Worm (Caenorhabditis elegans) whole organism, L4 larva: ENCODE measurements around the gene F23H11.4.
A peak's percentile ranks its signal among the peaks of the same experiment; 100 is the strongest.

Experiments used
- D1046.2 ChIP-seq: fragments of 200-800 bp; sonication (Bioruptor generic); IDR thresholded peaks from 2 replicates; pipeline ENCODE4 v1.3.6; 2022; ENCODE audit warnings: missing genetic modification characterization, missing compliant biosample characterization
- F10B5.3 ChIP-seq: sonication (generic microtip); optimal IDR thresholded peaks from 2 replicates; lab custom pipeline; 2016; ENCODE audit warnings: mild to moderate bottlenecking, missing genetic modification characterization, missing compliant biosample characterization
- F26F4.8 ChIP-seq: fragments of 200-800 bp; sonication (Bioruptor generic); conservative IDR thresholded peaks from 2 replicates; pipeline ENCODE4 v1.3.6; 2022; ENCODE audit warnings: missing genetic modification characterization, missing compliant biosample characterization
- F44E2.7 ChIP-seq: fragments of 200-800 bp; sonication (Bioruptor generic); IDR thresholded peaks from 2 replicates; pipeline ENCODE4 v2.1.2; 2022; ENCODE audit warnings: missing genetic modification characterization, missing compliant biosample characterization
- F49E8.2 ChIP-seq: sonication (generic microtip); optimal IDR thresholded peaks from 2 replicates; lab custom pipeline; 2016; ENCODE audit warnings: missing compliant biosample characterization, mild to moderate bottlenecking, missing genetic modification characterization, borderline replicate concordance
- T20F7.1 ChIP-seq: fragments of 200-800 bp; sonication (Bioruptor generic); optimal IDR thresholded peaks from 2 replicates; lab custom pipeline; 2018; ENCODE audit warnings: mild to moderate bottlenecking, missing genetic modification characterization, missing compliant biosample characterization
- Y105C5A.15 ChIP-seq: fragments of 200-800 bp; sonication (Bioruptor generic); IDR thresholded peaks from 2 replicates; pipeline ENCODE4 v1.3.6; 2022; ENCODE audit warnings: missing genetic modification characterization, missing compliant biosample characterization
- ZK546.5 ChIP-seq, 2 experiments: sonication (generic microtip); optimal IDR thresholded peaks; 2 replicates each; lab custom pipeline; 2017; ENCODE audit warnings: missing biosample characterization in 2 of 2, missing genetic modification characterization in 2 of 2
- aha-1 ChIP-seq: fragments of 150-350 bp; peaks from one replicate; lab custom pipeline; 2014; ENCODE audit warnings: missing biosample characterization, missing genetic modification characterization
- aly-2 ChIP-seq: sonication (generic microtip); optimal IDR thresholded peaks from 2 replicates; lab custom pipeline; 2018; ENCODE audit warnings: missing biosample characterization, missing genetic modification characterization
- ceh-20 ChIP-seq: fragments of 200-800 bp; sonication (Bioruptor generic); IDR thresholded peaks from 2 replicates; pipeline ENCODE4 v1.3.6; 2022; ENCODE audit warnings: missing genetic modification reagents, missing genetic modification characterization, missing compliant biosample characterization
- ceh-32 ChIP-seq: sonication (generic microtip); optimal IDR thresholded peaks from 2 replicates; lab custom pipeline; 2016; ENCODE audit warnings: mild to moderate bottlenecking, missing genetic modification characterization, missing compliant biosample characterization; ENCODE audit not compliant: poor library complexity
- ceh-44 ChIP-seq: fragments of 200-800 bp; sonication (Bioruptor generic); IDR thresholded peaks from 2 replicates; pipeline ENCODE4 v1.3.6; 2022; ENCODE audit warnings: missing genetic modification reagents, missing genetic modification characterization, missing compliant biosample characterization
- daf-12 ChIP-seq: fragments of 150-350 bp; optimal IDR thresholded peaks from 2 replicates; lab custom pipeline; 2014; ENCODE audit warnings: missing biosample characterization, missing genetic modification reagents, missing genetic modification characterization
- daf-16 ChIP-seq, 3 experiments: sonication (generic microtip); optimal IDR thresholded peaks; 2 replicates each; lab custom pipeline; 2016 to 2017; ENCODE audit warnings: missing genetic modification characterization in 3 of 3, missing genetic modification reagents in 3 of 3, mild to moderate bottlenecking in 2 of 3, missing compliant biosample characterization in 2 of 3, missing biosample characterization in 1 of 3, moderate library complexity in 1 of 3
- daf-19 ChIP-seq: fragments of 200-800 bp; sonication (Bioruptor generic); conservative IDR thresholded peaks from 2 replicates; pipeline ENCODE4 v1.3.6; 2022; ENCODE audit warnings: missing genetic modification characterization, missing compliant biosample characterization
- dmd-6 ChIP-seq: fragments of 200-800 bp; sonication (Bioruptor generic); IDR thresholded peaks from 2 replicates; pipeline ENCODE4 v1.3.6; 2022; ENCODE audit warnings: missing genetic modification reagents, missing genetic modification characterization, missing compliant biosample characterization
- dmd-9 ChIP-seq: fragments of 200-800 bp; sonication (Bioruptor generic); IDR thresholded peaks from 2 replicates; pipeline ENCODE4 v1.3.6; 2022; ENCODE audit warnings: missing genetic modification reagents, missing genetic modification characterization, missing compliant biosample characterization
- dve-1 ChIP-seq: sonication (generic microtip); optimal IDR thresholded peaks from 2 replicates; lab custom pipeline; 2017; ENCODE audit warnings: antibody characterized with exemption, mild to moderate bottlenecking, missing genetic modification characterization, missing compliant biosample characterization; ENCODE audit not compliant: insufficient read depth
- egl-43 ChIP-seq: fragments of 200-800 bp; sonication (Bioruptor generic); IDR thresholded peaks from 2 replicates; pipeline ENCODE4 v1.3.6; 2022; ENCODE audit warnings: missing genetic modification reagents, missing genetic modification characterization, missing compliant biosample characterization
- gei-8 ChIP-seq: fragments of 200-800 bp; sonication (Bioruptor generic); optimal IDR thresholded peaks from 2 replicates; lab custom pipeline; 2018; ENCODE audit warnings: mild to moderate bottlenecking, missing genetic modification characterization, missing compliant biosample characterization
- hif-1 ChIP-seq, 2 experiments: sonication (generic microtip); optimal IDR thresholded peaks; 2 replicates each; lab custom pipeline; 2016 to 2017; ENCODE audit warnings: missing compliant biosample characterization in 2 of 2, missing genetic modification characterization in 2 of 2, missing genetic modification reagents in 2 of 2, missing genotype in 2 of 2, mild to moderate bottlenecking in 1 of 2
- hmg-1.1 ChIP-seq: fragments of 200-800 bp; sonication (Bioruptor generic); IDR thresholded peaks from 2 replicates; pipeline ENCODE4 v1.3.6; 2022; ENCODE audit warnings: missing genetic modification reagents, missing genetic modification characterization, missing compliant biosample characterization
- jun-1 ChIP-seq: fragments of 150-350 bp; optimal IDR thresholded peaks from 2 replicates; lab custom pipeline; 2014; ENCODE audit warnings: missing biosample characterization, missing genetic modification reagents, missing genetic modification characterization
- lin-1 ChIP-seq: fragments of 200-800 bp; sonication (Bioruptor generic); IDR thresholded peaks from 2 replicates; pipeline ENCODE4 v1.3.6; 2022; ENCODE audit warnings: missing genetic modification reagents, missing genetic modification characterization, missing compliant biosample characterization
- lin-38 ChIP-seq: fragments of 200-800 bp; sonication (Bioruptor generic); IDR thresholded peaks from 2 replicates; pipeline ENCODE4 v1.3.6; 2022; ENCODE audit warnings: missing genetic modification reagents, missing genetic modification characterization, missing compliant biosample characterization
- lin-39 ChIP-seq: fragments of 150-350 bp; optimal IDR thresholded peaks from 2 replicates; lab custom pipeline; 2014; ENCODE audit warnings: missing biosample characterization, missing genetic modification reagents, missing genetic modification characterization
- lir-3 ChIP-seq: sonication (generic microtip); optimal IDR thresholded peaks from 2 replicates; lab custom pipeline; 2016; ENCODE audit warnings: mild to moderate bottlenecking, missing genetic modification characterization, missing compliant biosample characterization
- madf-5 ChIP-seq, 2 experiments: fragments of 200-800 bp; sonication (Bioruptor generic); IDR thresholded peaks; 2 replicates each; pipeline ENCODE4 v1.3.6; 2022; ENCODE audit warnings: missing compliant biosample characterization in 2 of 2, missing genetic modification characterization in 2 of 2
- mdl-1 ChIP-seq, 2 experiments: fragments of 150-350 bp in 1 of 2; sonication (generic microtip) in 1 of 2; optimal IDR thresholded peaks; 2 replicates each; lab custom pipeline; 2014 to 2017; ENCODE audit warnings: missing biosample characterization in 2 of 2, missing genetic modification characterization in 2 of 2
- mxl-3 ChIP-seq: fragments of 200-800 bp; sonication (Bioruptor generic); optimal IDR thresholded peaks from 2 replicates; lab custom pipeline; 2018; ENCODE audit warnings: mild to moderate bottlenecking, missing genetic modification characterization, missing compliant biosample characterization
- nhr-111 ChIP-seq: fragments of 200-800 bp; sonication (Bioruptor generic); optimal IDR thresholded peaks from 2 replicates; lab custom pipeline; 2018; ENCODE audit warnings: mild to moderate bottlenecking, missing genetic modification characterization, missing compliant biosample characterization
- nhr-42 ChIP-seq: fragments of 200-800 bp; sonication (Bioruptor generic); IDR thresholded peaks from 2 replicates; pipeline ENCODE4 v1.3.6; 2022; ENCODE audit warnings: missing genetic modification characterization, missing compliant biosample characterization
- nhr-6 ChIP-seq: fragments of 150-350 bp; optimal IDR thresholded peaks from 2 replicates; lab custom pipeline; 2014; ENCODE audit warnings: missing biosample characterization, missing genetic modification characterization
- pqm-1 ChIP-seq: sonication (generic microtip); optimal IDR thresholded peaks from 2 replicates; lab custom pipeline; 2017; ENCODE audit warnings: missing biosample characterization, missing genetic modification characterization
- rbr-2 ChIP-seq: sonication (generic microtip); optimal IDR thresholded peaks from 2 replicates; lab custom pipeline; 2016; ENCODE audit warnings: missing genotype, missing genetic modification characterization, missing compliant biosample characterization
- saeg-2 ChIP-seq: fragments of 200-800 bp; sonication (Bioruptor generic); IDR thresholded peaks from 2 replicates; pipeline ENCODE4 v1.3.6; 2022; ENCODE audit warnings: missing genetic modification reagents, missing genetic modification characterization, missing compliant biosample characterization
- snpc-4 ChIP-seq: fragments of 150-350 bp; optimal IDR thresholded peaks from 2 replicates; lab custom pipeline; 2014; ENCODE audit warnings: missing biosample characterization, missing genetic modification characterization
- tag-97 ChIP-seq: fragments of 200-800 bp; sonication (Bioruptor generic); IDR thresholded peaks from 2 replicates; pipeline ENCODE4 v1.3.6; 2022; ENCODE audit warnings: missing genetic modification characterization, missing compliant biosample characterization
- unc-130 ChIP-seq: sonication (generic microtip); optimal IDR thresholded peaks from 2 replicates; lab custom pipeline; 2016; ENCODE audit warnings: missing genetic modification reagents, missing genetic modification characterization, missing compliant biosample characterization
- unc-39 ChIP-seq: sonication (generic microtip); optimal IDR thresholded peaks from 2 replicates; lab custom pipeline; 2017; ENCODE audit warnings: missing biosample characterization, missing genetic modification characterization
- unc-62 ChIP-seq, 3 experiments: fragments of 150-350 bp in 1 of 3; sonication (generic microtip); optimal IDR thresholded peaks in 2 of 3; peaks in 1 of 3; 1 replicate in 1 of 3; 2 replicates in 2 of 3; lab custom pipeline; 2014 to 2017; ENCODE audit warnings: missing biosample characterization in 3 of 3, missing genetic modification characterization in 3 of 3, missing genetic modification reagents in 3 of 3, missing genotype in 1 of 3
- vab-7 ChIP-seq: fragments of 200-800 bp; sonication (Bioruptor generic); IDR thresholded peaks from 2 replicates; pipeline ENCODE4 v1.3.6; 2022; ENCODE audit warnings: missing genetic modification reagents, missing genetic modification characterization, missing compliant biosample characterization
- zag-1 ChIP-seq: fragments of 150-350 bp; optimal IDR thresholded peaks from 2 replicates; lab custom pipeline; 2014; ENCODE audit warnings: missing biosample characterization, missing genetic modification characterization
- ztf-11 ChIP-seq: fragments of 150-350 bp; optimal IDR thresholded peaks from 2 replicates; lab custom pipeline; 2014; ENCODE audit warnings: missing biosample characterization, missing genetic modification characterization

Gene F23H11.4

ce11 chrIII:879634-880033 is 27.7 kb downstream of the F23H11.4 start, which contains the start of the genes T24C4.5 and ucr-2.3:
Gene T24C4.5 (minus strand): TSS chrIII:879734.
Gene ucr-2.3 (plus strand): TSS chrIII:879860.
- TF ChIP-seq F10B5.3 (tag; lab: Kevin White, UChicago) (no peak), Y105C5A.15 (no peak), ZK546.5 (tag; optimal IDR thresholded peaks at IDR 0.05; lab: Kevin White, UChicago) (no peak), T20F7.1 (no peak), zag-1 (no peak), vab-7 (no peak), hmg-1.1 (GFP tag; lab: Robert Waterston, UW) (no peak), dve-1 (no peak), daf-16 (GFP tag; optimal IDR thresholded peaks at IDR 0.05; lab: Kevin White, UChicago) (no peak), daf-16 (tag; optimal IDR thresholded peaks at IDR 0.05; lab: Kevin White, UChicago) (no peak), daf-12 (tag; lab: Kevin White, UChicago) (no peak), nhr-111 (GFP tag; lab: Kevin White, UChicago) (no peak), nhr-6 (no peak), dmd-9 (GFP tag; lab: Robert Waterston, UW) (no peak), hif-1 (tag; optimal IDR thresholded peaks at IDR 0.05; lab: Kevin White, UChicago) (no peak), snpc-4 (tag; lab: Kevin White, UChicago) (no peak), saeg-2 (GFP tag; lab: Robert Waterston, UW) (no peak), ceh-44 (no peak), unc-62 (GFP tag; optimal IDR thresholded peaks at IDR 0.05 in 1 of 2; lab: Kevin White, UChicago) (no peak), unc-62 (tag; optimal IDR thresholded peaks at IDR 0.05; lab: Kevin White, UChicago) (no peak), lin-38 (GFP tag; lab: Robert Waterston, UW) (no peak), lin-1 (GFP tag; lab: Robert Waterston, UW) (no peak)

- peak; percentile 54 for TF ChIP-seq nhr-6
- peak; percentile 35; the same call in 1 of the 2 replicates for TF ChIP-seq dmd-6 (GFP tag; lab: Robert Waterston, UW)
- TF ChIP-seq daf-19 = no peak
- peak; percentile 49 for TF ChIP-seq pqm-1 (tag; lab: Kevin White, UChicago)
- no peak for TF ChIP-seq aly-2 (tag; lab: Kevin White, UChicago)
- no peak for TF ChIP-seq aha-1
- TF ChIP-seq madf-5 (GFP tag; IDR thresholded peaks at IDR 0.05; lab: Robert Waterston, UW) = no peak
- TF ChIP-seq unc-39 (tag; lab: Kevin White, UChicago) = no peak
- no peak for TF ChIP-seq lin-38 (GFP tag; lab: Robert Waterston, UW)
- peak; percentile 31 for TF ChIP-seq dve-1
- no peak for TF ChIP-seq hmg-1.1 (GFP tag; lab: Robert Waterston, UW)
- TF ChIP-seq F49E8.2 (tag; lab: Kevin White, UChicago) = no peak
- TF ChIP-seq egl-43 = no peak
- no peak for TF ChIP-seq tag-97 (GFP tag; lab: Robert Waterston, UW)
- TF ChIP-seq F44E2.7 (GFP tag; lab: Robert Waterston, UW) = no peak
- no peak for TF ChIP-seq mdl-1 (tag; optimal IDR thresholded peaks at IDR 0.05; lab: Kevin White, UChicago)
- no peak for TF ChIP-seq daf-16 (GFP tag; optimal IDR thresholded peaks at IDR 0.05; lab: Kevin White, UChicago)
- peak; percentile 19 for TF ChIP-seq daf-16 (tag; optimal IDR thresholded peaks at IDR 0.05; lab: Kevin White, UChicago)
- no peak for TF ChIP-seq lin-39 (tag; lab: Kevin White, UChicago)
- TF ChIP-seq rbr-2 (tag; lab: Kevin White, UChicago) = no peak
These were observed 33.9 kb downstream of the F23H11.4 start, which contains the start of gene clc-19 for ce11 chrIII:873432-873831. Gene clc-19 (minus strand): TSS chrIII:873566.

ce11 chrIII:872373-872772 is 35.0 kb downstream of the F23H11.4 start, which contains the start of the genes T24C4.3 and clc-20:
Gene T24C4.3 (minus strand): TSS chrIII:872473.
Gene clc-20 (plus strand): TSS chrIII:872583.
- peak; percentile 11 for TF ChIP-seq aha-1
- no peak for TF ChIP-seq nhr-6

- TF ChIP-seq unc-130 (GFP tag; lab: Kevin White, UChicago) (no peak), lir-3 (tag; lab: Kevin White, UChicago) (no peak), gei-8 (no peak), mxl-3 (GFP tag; lab: Kevin White, UChicago) (no peak), ztf-11 (tag; lab: Kevin White, UChicago) (no peak), F44E2.7 (GFP tag; lab: Robert Waterston, UW) (no peak), nhr-6 (no peak), nhr-111 (GFP tag; lab: Kevin White, UChicago) (no peak), daf-19 (no peak), rbr-2 (tag; lab: Kevin White, UChicago) (no peak), jun-1 (no peak), ceh-32 (tag; lab: Kevin White, UChicago) (no peak), ceh-20 (GFP tag; lab: Robert Waterston, UW) (no peak), nhr-42 (GFP tag; lab: Robert Waterston, UW) (no peak), lin-38 (GFP tag; lab: Robert Waterston, UW) (no peak), F26F4.8 (GFP tag; lab: Robert Waterston, UW) (no peak), D1046.2 (GFP tag; lab: Robert Waterston, UW) (no peak)
These were observed 36.8 kb downstream of the F23H11.4 start for ce11 chrIII:870555-870954.
